Fruit fly (Drosophila melanogaster): ENCODE data around the gene RabGGTb.

DNA sequence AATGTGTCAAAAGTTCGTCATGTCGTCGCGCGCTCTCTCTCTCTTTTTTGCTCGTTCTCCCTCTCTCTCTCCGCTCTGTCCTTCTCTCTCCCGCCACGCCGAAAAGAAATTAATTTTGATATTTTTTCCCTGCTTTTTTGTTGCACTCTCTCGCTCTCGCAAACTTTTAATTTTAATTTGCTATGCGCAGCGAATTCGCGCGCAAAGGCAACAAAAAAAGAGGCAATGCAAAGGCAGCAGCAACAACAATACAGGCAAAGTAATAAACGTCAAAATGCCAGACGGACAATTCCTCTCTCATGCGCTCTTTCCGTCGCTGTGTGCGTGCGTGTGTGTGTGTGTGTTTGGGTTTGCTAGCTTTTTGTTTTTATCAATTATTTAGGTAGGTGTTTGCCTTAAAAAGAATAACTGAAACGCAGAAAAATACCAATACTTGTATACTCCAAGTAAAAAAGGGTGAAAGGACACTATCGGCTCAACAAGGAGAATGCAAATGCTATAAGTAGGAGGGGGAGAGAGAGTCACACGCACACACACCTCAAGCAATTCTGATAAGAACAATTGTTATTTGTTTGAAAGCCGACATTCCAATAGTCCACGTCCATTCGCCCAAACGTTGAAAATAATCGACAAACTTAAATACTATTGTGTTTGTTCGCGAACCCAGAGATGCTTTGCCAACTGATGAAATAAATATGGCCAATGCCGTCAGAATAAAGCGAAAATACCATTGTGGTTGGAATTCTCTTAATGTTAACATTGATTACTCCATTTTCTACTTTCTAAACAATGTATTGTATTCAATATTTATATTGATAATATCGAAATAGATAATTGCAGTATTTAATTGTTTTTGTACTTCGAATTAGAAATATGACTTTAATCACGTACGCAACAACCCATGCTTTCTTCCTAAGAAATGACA is 8.0 kb downstream of the RabGGTb start:
- TF ChIP-seq insv (optimal IDR thresholded peaks at IDR 0.05) (no peak), Sin3A (optimal IDR thresholded peaks at IDR 0.05) (no peak)

Measured in Kc167 (cell line).